Fruit fly (Drosophila melanogaster) whole organism, embryonic: Measurements from ENCODE around the gene CG14135.

Source experiments
- CG18476 ChIP-seq: fragments of 200-800 bp; sonication (Bioruptor generic); optimal IDR thresholded peaks from 2 replicates; lab custom pipeline; 2016; ENCODE audit warnings: missing biosample characterization, mild to moderate bottlenecking, missing genetic modification characterization
- CG4424 ChIP-seq: fragments of 200-800 bp; sonication (Bioruptor generic); optimal IDR thresholded peaks from 3 replicates; lab custom pipeline; 2016; ENCODE audit warnings: missing biosample characterization, missing genetic modification characterization
- CG4617 ChIP-seq: fragments of 200-800 bp; sonication (Bioruptor generic); optimal IDR thresholded peaks from 3 replicates; lab custom pipeline; 2016; ENCODE audit warnings: missing biosample characterization, missing genetic modification characterization, borderline replicate concordance
- CG7928 ChIP-seq: fragments of 200-800 bp; sonication (Bioruptor generic); optimal IDR thresholded peaks from 2 replicates; lab custom pipeline; 2017; ENCODE audit warnings: missing biosample characterization, mild to moderate bottlenecking, missing genetic modification characterization
- H15 ChIP-seq: fragments of 200-800 bp; sonication (Bioruptor generic); IDR thresholded peaks from 3 replicates; pipeline ENCODE4 v1.3.6; 2022; ENCODE audit warnings: missing biosample characterization, missing genetic modification characterization
- caup ChIP-seq: fragments of 200-800 bp; sonication (Bioruptor generic); optimal IDR thresholded peaks from 3 replicates; lab custom pipeline; 2017; ENCODE audit warnings: missing biosample characterization, mild to moderate bottlenecking, missing genetic modification characterization, moderate library complexity; ENCODE audit not compliant: severe bottlenecking
- cwo ChIP-seq: fragments of 200-800 bp; sonication (Bioruptor generic); optimal IDR thresholded peaks from 3 replicates; lab custom pipeline; 2017; ENCODE audit warnings: missing biosample characterization, missing genetic modification characterization, mild to moderate bottlenecking, moderate library complexity, missing genetic modification reagents
- gcm2 ChIP-seq: fragments of 200-800 bp; sonication (Bioruptor generic); optimal IDR thresholded peaks from 2 replicates; lab custom pipeline; 2016; ENCODE audit warnings: missing biosample characterization, missing genetic modification characterization
- lola ChIP-seq, 3 experiments: fragments of >200 bp in 2 of 3; fragments of 200-800 bp in 1 of 3; sonication (Bioruptor generic) in 1 of 3; optimal IDR thresholded peaks; 2 replicates each; lab custom pipeline; 2017 to 2019; ENCODE audit warnings: missing biosample characterization in 3 of 3, missing genetic modification characterization in 3 of 3, mild to moderate bottlenecking in 1 of 3, moderate library complexity in 1 of 3
- org-1 ChIP-seq: fragments of 200-800 bp; sonication (Bioruptor generic); optimal IDR thresholded peaks from 2 replicates; lab custom pipeline; 2017; ENCODE audit warnings: missing biosample characterization, missing genetic modification characterization
- psq ChIP-seq: fragments of 200-800 bp; sonication (Bioruptor generic); optimal IDR thresholded peaks from 2 replicates; lab custom pipeline; 2017; ENCODE audit warnings: missing biosample characterization, missing genetic modification characterization

dm6 chr3L:11715187-11715586 is 23.8 kb downstream of the CG14135 start, which contains the start of gene CG14132:
- no peak for TF ChIP-seq CG7928
- TF ChIP-seq CG4424, result no peak
- no peak for TF ChIP-seq H15 (GFP tag; lab: Robert Waterston, UW)
- no peak for TF ChIP-seq psq
- TF ChIP-seq CG18476, result no peak
- TF ChIP-seq org-1 (GFP tag; lab: Kevin White, UChicago), result no peak
- peak; percentile 2 for TF ChIP-seq caup (GFP tag; lab: Kevin White, UChicago)
- no peak for TF ChIP-seq CG4617 (GFP tag; lab: Kevin White, UChicago)
- TF ChIP-seq lola (GFP tag; optimal IDR thresholded peaks at IDR 0.05; lab: Kevin White, UChicago), result no peak
- TF ChIP-seq cwo, result no peak
- no peak for TF ChIP-seq gcm2 (GFP tag; lab: Kevin White, UChicago)
